Fruit fly (Drosophila melanogaster) whole organism, embryonic: ENCODE measurements around the gene CG3632.

Experiments
- CG11696 ChIP-seq: fragments of 200-800 bp; sonication (Bioruptor generic); IDR thresholded peaks from 2 replicates; pipeline ENCODE4 v1.3.6; 2022; ENCODE audit warnings: missing biosample characterization, missing genetic modification characterization
- CG12071 ChIP-seq: fragments of 200-800 bp; sonication (Bioruptor generic); optimal IDR thresholded peaks from 3 replicates; lab custom pipeline; 2018; ENCODE audit warnings: missing biosample characterization, mild to moderate bottlenecking, missing genetic modification characterization
- CG12219 ChIP-seq: fragments of 200-800 bp; sonication (Bioruptor generic); optimal IDR thresholded peaks from 3 replicates; lab custom pipeline; 2018; ENCODE audit warnings: missing biosample characterization, mild to moderate bottlenecking, missing genetic modification characterization
- CG13624 ChIP-seq: fragments of 200-800 bp; sonication (Bioruptor generic); optimal IDR thresholded peaks from 2 replicates; lab custom pipeline; 2016; ENCODE audit warnings: missing biosample characterization, missing genetic modification characterization
- CG13775 ChIP-seq: fragments of 200-800 bp; sonication (Bioruptor generic); optimal IDR thresholded peaks from 3 replicates; lab custom pipeline; 2017; ENCODE audit warnings: missing biosample characterization, mild to moderate bottlenecking, missing genetic modification characterization
- CG14667 ChIP-seq: fragments of 200-800 bp; sonication (Bioruptor generic); IDR thresholded peaks from 2 replicates; pipeline ENCODE4 v1.3.6; 2022; ENCODE audit warnings: missing biosample characterization, missing genetic modification characterization
- CG14710 ChIP-seq: fragments of 200-800 bp; sonication (Bioruptor generic); optimal IDR thresholded peaks from 3 replicates; lab custom pipeline; 2019; ENCODE audit warnings: missing biosample characterization, mild to moderate bottlenecking, missing genetic modification characterization, moderate library complexity
- CG14860 ChIP-seq: fragments of 200-800 bp; sonication (Bioruptor generic); IDR thresholded peaks from 3 replicates; pipeline ENCODE4 v1.3.6; 2022; ENCODE audit warnings: missing biosample characterization, missing genetic modification characterization; ENCODE audit not compliant: partially characterized antibody
- CG15269 ChIP-seq: fragments of 200-800 bp; sonication (Bioruptor generic); optimal IDR thresholded peaks from 2 replicates; lab custom pipeline; 2018; ENCODE audit warnings: missing biosample characterization, mild to moderate bottlenecking, missing genetic modification characterization, moderate library complexity
- CG17361 ChIP-seq: fragments of 200-800 bp; sonication (Bioruptor generic); IDR thresholded peaks from 3 replicates; pipeline ENCODE4 v1.3.6; 2022; ENCODE audit warnings: missing biosample characterization, missing genetic modification characterization
- CG17802 ChIP-seq: fragments of 200-800 bp; sonication (Bioruptor generic); optimal IDR thresholded peaks from 2 replicates; lab custom pipeline; 2018; ENCODE audit warnings: missing biosample characterization, mild to moderate bottlenecking, missing genetic modification characterization, moderate library complexity
- CG2202 ChIP-seq: fragments of 200-800 bp; sonication (Bioruptor generic); optimal IDR thresholded peaks from 2 replicates; lab custom pipeline; 2018; ENCODE audit warnings: missing biosample characterization, mild to moderate bottlenecking, missing genetic modification characterization
- CG3065 ChIP-seq: fragments of 200-800 bp; sonication (Bioruptor generic); optimal IDR thresholded peaks from 2 replicates; lab custom pipeline; 2016; ENCODE audit warnings: missing biosample characterization, missing genetic modification characterization
- CG34224 ChIP-seq: fragments of 200-800 bp; sonication (Bioruptor generic); IDR thresholded peaks from 3 replicates; pipeline ENCODE4 v1.3.6; 2022; ENCODE audit warnings: missing biosample characterization, missing genetic modification characterization; ENCODE audit not compliant: partially characterized antibody
- CG34422 ChIP-seq: fragments of 200-800 bp; sonication (Bioruptor generic); IDR thresholded peaks from 3 replicates; pipeline ENCODE4 v1.3.6; 2022; ENCODE audit warnings: missing biosample characterization, missing genetic modification characterization
- CG42726 ChIP-seq: fragments of 200-800 bp; sonication (Bioruptor generic); IDR thresholded peaks from 2 replicates; pipeline ENCODE4 v1.3.6; 2022; ENCODE audit warnings: missing biosample characterization, missing genetic modification characterization; ENCODE audit not compliant: partially characterized antibody
- CG5180 ChIP-seq: fragments of 200-800 bp; sonication (Bioruptor generic); optimal IDR thresholded peaks from 3 replicates; lab custom pipeline; 2017; ENCODE audit warnings: missing biosample characterization, missing genetic modification characterization, mild to moderate bottlenecking, moderate library complexity, missing genetic modification reagents
- CG6683 ChIP-seq: fragments of 200-800 bp; sonication (Bioruptor generic); optimal IDR thresholded peaks from 2 replicates; lab custom pipeline; 2017; ENCODE audit warnings: missing biosample characterization, mild to moderate bottlenecking, missing genetic modification characterization, missing genetic modification reagents
- CG7357 ChIP-seq: fragments of 200-800 bp; sonication (Bioruptor generic); IDR thresholded peaks from 3 replicates; pipeline ENCODE4 v1.3.6; 2022; ENCODE audit warnings: missing biosample characterization, missing genetic modification characterization
- CG7372 ChIP-seq: fragments of 200-800 bp; sonication (Bioruptor generic); IDR thresholded peaks from 2 replicates; pipeline ENCODE4 v1.3.6; 2022; ENCODE audit warnings: missing biosample characterization, missing genetic modification characterization
- CG9437 ChIP-seq: fragments of 200-800 bp; sonication (Bioruptor generic); optimal IDR thresholded peaks from 2 replicates; lab custom pipeline; 2018; ENCODE audit warnings: missing biosample characterization, mild to moderate bottlenecking, missing genetic modification characterization
- CG9817 ChIP-seq: fragments of 200-800 bp; sonication (Bioruptor generic); optimal IDR thresholded peaks from 2 replicates; lab custom pipeline; 2018; ENCODE audit warnings: missing biosample characterization, mild to moderate bottlenecking, missing genetic modification characterization, moderate library complexity
- CHES-1-like ChIP-seq: fragments of 200-800 bp; sonication (Bioruptor generic); optimal IDR thresholded peaks from 2 replicates; lab custom pipeline; 2016; ENCODE audit warnings: missing biosample characterization, missing genetic modification characterization
- D19A ChIP-seq: fragments of 200-800 bp; optimal IDR thresholded peaks from 3 replicates; lab custom pipeline; 2019; ENCODE audit warnings: missing biosample characterization, mild to moderate bottlenecking, missing genetic modification characterization, moderate library complexity
- Dll ChIP-seq: fragments of 200-800 bp; sonication (Bioruptor generic); IDR thresholded peaks from 4 replicates; pipeline ENCODE4 v1.3.6; 2022; ENCODE audit warnings: missing biosample characterization, missing genetic modification characterization; ENCODE audit not compliant: partially characterized antibody
- Gug ChIP-seq: fragments of 200-800 bp; sonication (Bioruptor generic); IDR thresholded peaks from 4 replicates; pipeline ENCODE4 v1.3.6; 2022; ENCODE audit warnings: missing biosample characterization, missing genetic modification characterization
- HLHmδ ChIP-seq: fragments of 200-800 bp; sonication (Bioruptor generic); optimal IDR thresholded peaks from 2 replicates; lab custom pipeline; 2018; ENCODE audit warnings: missing biosample characterization, mild to moderate bottlenecking, missing genetic modification characterization, moderate library complexity
- Hr39 ChIP-seq: fragments of >200 bp; optimal IDR thresholded peaks from 2 replicates; lab custom pipeline; 2017
- MBD-R2 ChIP-seq: fragments of 200-800 bp; sonication (Bioruptor generic); IDR thresholded peaks from 2 replicates; pipeline ENCODE4 v1.3.6; 2022; ENCODE audit warnings: missing biosample characterization, missing genetic modification characterization
- Spps ChIP-seq: fragments of 200-800 bp; sonication (Bioruptor generic); optimal IDR thresholded peaks from 2 replicates; lab custom pipeline; 2018; ENCODE audit warnings: missing biosample characterization, mild to moderate bottlenecking, missing genetic modification characterization
- caup ChIP-seq: fragments of 200-800 bp; sonication (Bioruptor generic); optimal IDR thresholded peaks from 3 replicates; lab custom pipeline; 2017; ENCODE audit warnings: missing biosample characterization, mild to moderate bottlenecking, missing genetic modification characterization, moderate library complexity; ENCODE audit not compliant: severe bottlenecking
- cwo ChIP-seq: fragments of 200-800 bp; sonication (Bioruptor generic); optimal IDR thresholded peaks from 3 replicates; lab custom pipeline; 2017; ENCODE audit warnings: missing biosample characterization, missing genetic modification characterization, mild to moderate bottlenecking, moderate library complexity, missing genetic modification reagents
- dpn ChIP-seq, 2 experiments: fragments of 200-800 bp; sonication (Bioruptor generic); optimal IDR thresholded peaks; 3 replicates each; lab custom pipeline; 2016; ENCODE audit warnings: missing biosample characterization in 2 of 2, missing genetic modification characterization in 2 of 2
- dysf ChIP-seq: fragments of 200-800 bp; sonication (Bioruptor generic); IDR thresholded peaks from 3 replicates; pipeline ENCODE4 v1.3.6; 2022; ENCODE audit warnings: missing biosample characterization, missing genetic modification characterization
- eve ChIP-seq, 2 experiments: fragments of >200 bp; optimal IDR thresholded peaks; 2 replicates each; lab custom pipeline; 2017; ENCODE audit warnings: missing biosample characterization in 2 of 2, missing genetic modification characterization in 2 of 2
- ftz-f1 ChIP-seq: fragments of 200-800 bp; sonication (Bioruptor generic); optimal IDR thresholded peaks from 2 replicates; lab custom pipeline; 2016; ENCODE audit warnings: missing biosample characterization, missing genetic modification characterization
- klu ChIP-seq: fragments of 200-800 bp; sonication (Bioruptor generic); IDR thresholded peaks from 2 replicates; pipeline ENCODE4 v1.3.6; 2022; ENCODE audit warnings: missing biosample characterization, missing genetic modification characterization
- lab ChIP-seq: fragments of 200-800 bp; sonication (Bioruptor generic); optimal IDR thresholded peaks from 3 replicates; lab custom pipeline; 2017; ENCODE audit warnings: missing biosample characterization, missing genetic modification characterization, mild to moderate bottlenecking, moderate library complexity, missing genetic modification reagents
- lilli ChIP-seq: fragments of 200-800 bp; sonication (Bioruptor generic); optimal IDR thresholded peaks from 3 replicates; lab custom pipeline; 2016; ENCODE audit warnings: missing biosample characterization, missing genetic modification characterization
- mam ChIP-seq: fragments of 200-800 bp; sonication (Bioruptor generic); optimal IDR thresholded peaks from 3 replicates; lab custom pipeline; 2016; ENCODE audit warnings: missing biosample characterization, missing genetic modification characterization
- mirr ChIP-seq: fragments of 200-800 bp; sonication (Bioruptor generic); optimal IDR thresholded peaks from 3 replicates; lab custom pipeline; 2018; ENCODE audit warnings: missing biosample characterization, mild to moderate bottlenecking, missing genetic modification characterization
- pita ChIP-seq: fragments of 200-800 bp; sonication (Bioruptor generic); optimal IDR thresholded peaks from 2 replicates; lab custom pipeline; 2017; ENCODE audit warnings: missing biosample characterization, mild to moderate bottlenecking, missing genetic modification characterization
- sim ChIP-seq: fragments of 200-800 bp; sonication (Bioruptor generic); IDR thresholded peaks from 2 replicates; pipeline ENCODE4 v1.3.6; 2022; ENCODE audit warnings: missing biosample characterization, missing genetic modification characterization
- so ChIP-seq: fragments of 200-800 bp; sonication (Bioruptor generic); IDR thresholded peaks from 3 replicates; pipeline ENCODE4 v1.3.6; 2022; ENCODE audit warnings: missing biosample characterization, missing genetic modification characterization
- sr ChIP-seq: fragments of 200-800 bp; sonication (Bioruptor generic); IDR thresholded peaks from 3 replicates; pipeline ENCODE4 v1.3.6; 2022; ENCODE audit warnings: missing biosample characterization, missing genetic modification characterization
- tup ChIP-seq: fragments of 200-800 bp; sonication (Bioruptor generic); optimal IDR thresholded peaks from 2 replicates; lab custom pipeline; 2016; ENCODE audit warnings: missing biosample characterization, mild to moderate bottlenecking, missing genetic modification characterization, moderate library complexity
- unpg ChIP-seq: fragments of 200-800 bp; sonication (Bioruptor generic); optimal IDR thresholded peaks from 3 replicates; lab custom pipeline; 2018; ENCODE audit warnings: missing biosample characterization, mild to moderate bottlenecking, missing genetic modification characterization, moderate library complexity
- wek ChIP-seq: fragments of 200-800 bp; sonication (Bioruptor generic); optimal IDR thresholded peaks from 3 replicates; lab custom pipeline; 2018; ENCODE audit warnings: missing biosample characterization, mild to moderate bottlenecking, missing genetic modification characterization, moderate library complexity

The CG3632 gene

DNA sequence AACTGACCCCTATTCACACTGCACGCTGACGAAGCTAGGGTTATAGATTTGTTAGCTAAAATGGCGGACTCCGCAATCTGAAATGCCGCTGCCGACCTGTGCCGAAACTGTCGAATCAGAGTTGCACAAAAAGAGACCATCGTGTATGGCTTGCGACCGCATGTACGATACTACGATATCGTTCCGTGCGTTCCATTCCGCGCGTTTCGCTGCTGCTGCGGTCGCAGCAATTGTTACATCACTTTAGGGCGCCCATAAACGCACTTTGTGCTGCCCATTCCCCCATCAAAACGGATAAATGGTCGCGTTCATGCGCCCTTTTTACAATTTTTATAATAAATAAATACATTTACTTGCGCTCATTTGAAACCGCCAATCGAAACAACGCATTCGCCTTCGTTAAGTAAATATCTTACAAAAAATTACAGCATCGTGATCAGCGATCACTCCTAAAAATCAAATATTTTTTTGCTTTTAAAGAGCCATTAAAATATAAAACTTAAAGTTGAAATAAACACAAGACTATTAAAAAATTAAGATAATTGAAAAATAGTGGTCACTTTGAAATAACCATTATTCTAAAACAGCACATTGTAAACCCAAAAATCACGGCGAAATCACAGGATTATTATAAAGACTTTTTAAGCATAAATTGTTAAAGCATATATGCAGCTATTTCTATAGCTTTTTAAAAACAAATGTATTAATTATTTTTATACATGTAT lies 23.9 kb downstream of the CG3632 start, which contains the start of gene Cyp1 (continued):
- TF ChIP-seq cwo (GFP tag; lab: Kevin White, UChicago) (no peak), unpg (GFP tag; lab: Kevin White, UChicago) (no peak), mirr (GFP tag; lab: Kevin White, UChicago) (peak; percentile 25), Gug (GFP tag; lab: Robert Waterston, UW) (peak; percentile 38; the same call in 2 of the 4 replicates), klu (GFP tag; lab: Robert Waterston, UW) (0 out of 2 replicates have a peak, but pooled peaks have one; percentile 23), pita (GFP tag; lab: Kevin White, UChicago) (no peak), sim (GFP tag; lab: Robert Waterston, UW) (peak; percentile 44; the same call in 1 of the 2 replicates), Hr39 (lab: Kevin White, UChicago) (no peak), CG42726 (GFP tag; lab: Robert Waterston, UW) (peak; percentile 92), CG2202 (no peak), wek (GFP tag; lab: Kevin White, UChicago) (peak; percentile 48), CG12219 (no peak), mam (GFP tag; lab: Kevin White, UChicago) (peak; percentile 18), CG11696 (GFP tag; lab: Robert Waterston, UW) (peak; percentile 19; the same call in 1 of the 2 replicates), CG12071 (GFP tag; lab: Kevin White, UChicago) (no peak), CG34422 (GFP tag; lab: Robert Waterston, UW) (peak; percentile 58; the same call in 1 of the 3 replicates), tup (GFP tag; lab: Kevin White, UChicago) (peak; percentile 19), CG7372 (peak; percentile 38; the same call in 1 of the 2 replicates), Spps (no peak), CG5180 (GFP tag; lab: Kevin White, UChicago) (no peak), CG7357 (GFP tag; lab: Robert Waterston, UW) (peak; percentile 34; the same call in 1 of the 3 replicates), CG34224 (peak; percentile 74), eve (GFP tag; optimal IDR thresholded peaks at IDR 0.05; lab: Kevin White, UChicago) (no peak), caup (GFP tag; lab: Kevin White, UChicago) (peak; percentile 21), lab (GFP tag; lab: Kevin White, UChicago) (no peak), CG14667 (GFP tag; lab: Robert Waterston, UW) (peak; percentile 70), MBD-R2 (peak; percentile 52), CG9437 (GFP tag; lab: Kevin White, UChicago) (no peak), CG17361 (GFP tag; lab: Robert Waterston, UW) (peak; percentile 61), CG13624 (GFP tag; lab: Kevin White, UChicago) (no peak), D19A (tag; lab: Kevin White, UChicago) (no peak), so (GFP tag; lab: Robert Waterston, UW) (0 out of 3 replicates have a peak, but pooled peaks have one; percentile 30), dysf (GFP tag; lab: Robert Waterston, UW) (peak; percentile 47; the same call in 2 of the 3 replicates), CHES-1-like (GFP tag; lab: Kevin White, UChicago) (no peak), CG14860 (GFP tag; lab: Robert Waterston, UW) (peak; percentile 58; the same call in 2 of the 3 replicates), CG17802 (peak; percentile 27), lilli (GFP tag; lab: Kevin White, UChicago) (peak; percentile 49), CG15269 (tag; lab: Kevin White, UChicago) (peak; percentile 35), CG14710 (tag; lab: Kevin White, UChicago) (peak; percentile 32), sr (0 out of 3 replicates have a peak, but pooled peaks have one; percentile 35), ftz-f1 (GFP tag; lab: Kevin White, UChicago) (peak; percentile 1), CG6683 (no peak), dpn (GFP tag; optimal IDR thresholded peaks at IDR 0.05; lab: Kevin White, UChicago) (peak; percentile 11 to 28), Dll (peak; percentile 65; the same call in 3 of the 4 replicates), CG3065 (GFP tag; lab: Kevin White, UChicago) (no peak), CG13775 (GFP tag; lab: Kevin White, UChicago) (peak; percentile 58), HLHmδ (GFP tag; lab: Kevin White, UChicago) (peak; percentile 31), CG9817 (tag; lab: Kevin White, UChicago) (peak; percentile 38)
